Fruit fly (Drosophila melanogaster) whole organism, adult: ENCODE data around the gene CAH5.

Source experiments
- CG11617 ChIP-seq: fragments of 200-800 bp; sonication (Bioruptor generic); optimal IDR thresholded peaks from 2 replicates; lab custom pipeline; 2017; ENCODE audit warnings: mild to moderate bottlenecking, missing biosample characterization, missing genetic modification reagents, missing genetic modification characterization
- CG1620 ChIP-seq: fragments of 200-800 bp; sonication (Bioruptor generic); optimal IDR thresholded peaks from 2 replicates; lab custom pipeline; 2016; ENCODE audit warnings: missing biosample characterization, missing genetic modification characterization
- CG33017 ChIP-seq: fragments of 200-800 bp; sonication (Bioruptor generic); optimal IDR thresholded peaks from 2 replicates; lab custom pipeline; 2018; ENCODE audit warnings: missing biosample characterization, mild to moderate bottlenecking, missing genetic modification characterization, moderate library complexity
- CG5204 ChIP-seq: fragments of 200-800 bp; sonication (Bioruptor generic); optimal IDR thresholded peaks from 2 replicates; lab custom pipeline; 2016; ENCODE audit warnings: missing biosample characterization, missing genetic modification characterization
- Crg-1 ChIP-seq: fragments of 200-800 bp; sonication (Bioruptor generic); optimal IDR thresholded peaks from 2 replicates; lab custom pipeline; 2016; ENCODE audit warnings: missing biosample characterization, missing genetic modification characterization
- bab1 ChIP-seq: fragments of 200-800 bp; sonication (Bioruptor generic); optimal IDR thresholded peaks from 3 replicates; lab custom pipeline; 2019; ENCODE audit warnings: missing biosample characterization, mild to moderate bottlenecking, missing genetic modification characterization, moderate library complexity
- cnc ChIP-seq, 2 experiments: fragments of >200 bp; optimal IDR thresholded peaks; 2 replicates each; lab custom pipeline; 2017
- kay ChIP-seq: fragments of 200-800 bp; sonication (Bioruptor generic); peaks from one replicate; lab custom pipeline; 2016; ENCODE audit warnings: missing biosample characterization, missing genetic modification characterization, borderline replicate concordance
- ovo ChIP-seq: fragments of 200-800 bp; sonication (Bioruptor generic); optimal IDR thresholded peaks from 2 replicates; lab custom pipeline; 2016; ENCODE audit warnings: missing biosample characterization, missing genetic modification characterization
- toe ChIP-seq: fragments of 200-800 bp; sonication (Bioruptor generic); optimal IDR thresholded peaks from 2 replicates; lab custom pipeline; 2016; ENCODE audit warnings: missing biosample characterization, missing genetic modification characterization

DNA sequence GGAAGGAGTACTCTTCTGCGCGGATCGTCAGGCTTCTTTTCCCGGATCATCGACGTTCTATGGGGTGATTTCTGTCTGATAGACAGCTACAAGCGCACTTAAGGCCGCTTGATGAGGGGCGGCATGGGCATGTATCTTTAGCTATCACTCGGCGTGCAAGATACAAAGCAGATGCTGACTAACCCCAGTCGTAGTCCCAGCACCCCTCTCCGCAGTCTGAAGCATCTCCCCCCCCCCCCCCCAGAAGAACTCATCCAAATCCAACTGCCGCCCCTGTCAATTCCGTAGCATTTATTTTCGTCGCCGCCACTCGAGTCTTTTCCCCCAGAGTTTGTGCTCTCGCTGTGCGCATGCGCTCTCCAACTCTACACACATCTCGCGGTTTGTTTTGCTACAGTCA lies 47.9 kb downstream of the CAH5 start:
- TF ChIP-seq CG33017 (no peak), toe (GFP tag; lab: Kevin White, UChicago) (no peak), ovo (GFP tag; lab: Kevin White, UChicago) (no peak), cnc (optimal IDR thresholded peaks at IDR 0.05; lab: Kevin White, UChicago) (no peak), CG11617 (GFP tag; lab: Kevin White, UChicago) (no peak), CG5204 (GFP tag; lab: Kevin White, UChicago) (no peak), CG1620 (no peak), Crg-1 (GFP tag; lab: Kevin White, UChicago) (no peak), kay (no peak), bab1 (GFP tag; lab: Kevin White, UChicago) (no peak)
